Worm (Caenorhabditis elegans) whole organism, L3 larva: ENCODE data around the gene srg-57.

ENCODE experiments used
- R02D3.7 ChIP-seq: fragments of 150-350 bp; optimal IDR thresholded peaks from 2 replicates; lab custom pipeline; 2014; ENCODE audit warnings: missing biosample characterization, missing genetic modification characterization
- ZK546.5 ChIP-seq: sonication (generic microtip); optimal IDR thresholded peaks from 2 replicates; lab custom pipeline; 2017; ENCODE audit warnings: missing biosample characterization, missing genetic modification characterization
- ceh-16 ChIP-seq: sonication (generic microtip); optimal IDR thresholded peaks from 2 replicates; lab custom pipeline; 2017; ENCODE audit warnings: missing biosample characterization, missing genetic modification characterization
- ceh-9 ChIP-seq: sonication (generic microtip); optimal IDR thresholded peaks from 2 replicates; lab custom pipeline; 2018; ENCODE audit warnings: missing biosample characterization, missing genetic modification characterization
- egl-27 ChIP-seq: sonication (generic microtip); optimal IDR thresholded peaks from 4 replicates; lab custom pipeline; 2017; ENCODE audit warnings: missing biosample characterization, missing genetic modification reagents, missing genetic modification characterization
- fkh-10 ChIP-seq: sonication (generic microtip); optimal IDR thresholded peaks from 2 replicates; lab custom pipeline; 2017; ENCODE audit warnings: missing biosample characterization, missing genetic modification reagents, missing genetic modification characterization
- nhr-12 ChIP-seq: fragments of 150-350 bp; optimal IDR thresholded peaks from 2 replicates; lab custom pipeline; 2014; ENCODE audit warnings: missing biosample characterization, missing genetic modification characterization
- pqm-1 ChIP-seq: fragments of 150-350 bp; optimal IDR thresholded peaks from 2 replicates; lab custom pipeline; 2017; ENCODE audit warnings: missing biosample characterization, missing genetic modification characterization, inconsistent platforms
- skn-1 ChIP-seq: fragments of 150-350 bp; optimal IDR thresholded peaks from 2 replicates; lab custom pipeline; 2014; ENCODE audit warnings: missing biosample characterization, missing genetic modification characterization
- unc-62 ChIP-seq: fragments of 150-350 bp; sonication (generic microtip); optimal IDR thresholded peaks from 4 replicates; lab custom pipeline; 2014; ENCODE audit warnings: missing biosample characterization, missing genetic modification reagents, missing genetic modification characterization
- ztf-11 ChIP-seq: fragments of 150-350 bp; optimal IDR thresholded peaks from 2 replicates; lab custom pipeline; 2014; ENCODE audit warnings: missing biosample characterization, missing genetic modification characterization

DNA sequence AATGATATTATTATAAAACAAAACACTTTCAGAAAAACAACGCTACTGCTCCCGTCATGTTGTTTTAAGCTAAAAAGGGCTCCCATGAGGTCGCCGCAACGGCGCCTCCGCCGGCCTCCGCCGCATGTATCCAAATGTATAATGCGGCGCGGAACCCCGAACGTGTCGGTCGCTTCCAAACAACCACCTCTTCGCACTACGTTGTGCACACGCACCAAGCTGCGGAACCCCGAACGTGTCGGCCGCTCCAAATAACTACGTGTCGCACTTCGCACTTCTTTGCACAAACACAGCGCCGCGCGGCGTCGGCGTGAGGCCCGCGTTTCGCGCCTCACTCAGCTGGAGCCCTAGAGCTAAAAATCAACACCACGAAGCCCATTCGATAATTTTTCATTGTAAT, 17.3 kb downstream of the srg-57 start:
- no peak for TF ChIP-seq ztf-11 (tag; lab: Kevin White, UChicago)
- no peak for TF ChIP-seq skn-1 (tag; lab: Kevin White, UChicago)
- TF ChIP-seq nhr-12 (tag; lab: Kevin White, UChicago): no peak
- no peak for TF ChIP-seq egl-27 (tag; lab: Kevin White, UChicago)
- TF ChIP-seq pqm-1 (tag; lab: Kevin White, UChicago): no peak
- no peak for TF ChIP-seq R02D3.7 (tag; lab: Kevin White, UChicago)
- TF ChIP-seq ZK546.5: no peak
- TF ChIP-seq ceh-9: no peak
- TF ChIP-seq unc-62 (GFP tag; lab: Kevin White, UChicago): no peak
- TF ChIP-seq fkh-10 (GFP tag; lab: Kevin White, UChicago): no peak
- no peak for TF ChIP-seq ceh-16 (tag; lab: Kevin White, UChicago)
